Worm (Caenorhabditis elegans) whole organism, mixed stage, embryonic: ENCODE data around the gene C08D8.1.

Source experiments
- mep-1 ChIP-seq: fragments of 150-350 bp; optimal IDR thresholded peaks from 2 replicates; lab custom pipeline; 2017; ENCODE audit warnings: missing biosample characterization, missing genetic modification reagents, missing genetic modification characterization, inconsistent platforms
- nhr-2 ChIP-seq: fragments of 150-350 bp; optimal IDR thresholded peaks from 2 replicates; lab custom pipeline; 2014; ENCODE audit warnings: missing biosample characterization, missing genetic modification characterization
- snpc-4 ChIP-seq: fragments of 150-350 bp; optimal IDR thresholded peaks from 2 replicates; lab custom pipeline; 2014; ENCODE audit warnings: missing biosample characterization, missing genetic modification characterization

- TF ChIP-seq mep-1 (no peak), nhr-2 (no peak), snpc-4 (tag; lab: Kevin White, UChicago) (no peak)
Observed at ce11 chrV:8306366-8306765, 39.2 kb upstream of the C08D8.1 start, which contains the start of gene W02D7.8.
